Worm (Caenorhabditis elegans): ENCODE data around the gene lgc-46.

DNA sequence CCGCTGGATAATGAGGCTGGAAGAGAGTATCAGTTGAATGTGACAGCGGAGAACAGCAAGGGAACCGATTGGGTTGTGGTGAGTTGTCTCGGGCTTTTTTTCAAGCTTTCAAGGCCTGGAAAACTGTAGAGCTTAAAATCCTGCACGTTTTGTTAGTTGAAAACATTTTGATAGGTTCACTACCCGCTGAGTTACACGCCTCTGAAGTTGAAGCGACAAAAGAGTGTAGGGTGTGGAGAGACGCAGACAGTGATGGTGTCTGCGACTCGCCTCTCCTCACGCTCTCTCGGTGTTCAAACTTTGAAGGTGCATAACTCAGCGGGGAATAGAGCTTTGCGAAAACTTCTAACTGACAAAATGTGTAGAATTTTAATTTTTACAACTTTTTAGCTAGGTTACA lies 37.5 kb upstream of the lgc-46 start:
- TF ChIP-seq nhr-12 (tag; optimal IDR thresholded peaks at IDR 0.05) (no peak), snpc-4 (tag; optimal IDR thresholded peaks at IDR 0.05) (no peak), ceh-43 (GFP tag; optimal IDR thresholded peaks at IDR 0.05) (no peak), elt-3 (tag; optimal IDR thresholded peaks at IDR 0.05) (no peak), nhr-28 (tag; optimal IDR thresholded peaks at IDR 0.05) (no peak), mls-2 (tag; optimal IDR thresholded peaks at IDR 0.05) (no peak), ceh-83 (GFP tag; optimal IDR thresholded peaks at IDR 0.05) (no peak)
